Worm (Caenorhabditis elegans) whole organism, L4 larva: ENCODE measurements around the gene F38B7.2.

ENCODE experiments used
- D1046.2 ChIP-seq: fragments of 200-800 bp; sonication (Bioruptor generic); IDR thresholded peaks from 2 replicates; pipeline ENCODE4 v1.3.6; 2022; ENCODE audit warnings: missing genetic modification characterization, missing compliant biosample characterization
- F10B5.3 ChIP-seq: sonication (generic microtip); optimal IDR thresholded peaks from 2 replicates; lab custom pipeline; 2016; ENCODE audit warnings: mild to moderate bottlenecking, missing genetic modification characterization, missing compliant biosample characterization
- F37D6.2 ChIP-seq: sonication (generic microtip); optimal IDR thresholded peaks from 2 replicates; lab custom pipeline; 2016; ENCODE audit warnings: mild to moderate bottlenecking, missing genetic modification characterization, missing compliant biosample characterization
- F44E2.7 ChIP-seq: fragments of 200-800 bp; sonication (Bioruptor generic); IDR thresholded peaks from 2 replicates; pipeline ENCODE4 v2.1.2; 2022; ENCODE audit warnings: missing genetic modification characterization, missing compliant biosample characterization
- T20F7.1 ChIP-seq: fragments of 200-800 bp; sonication (Bioruptor generic); optimal IDR thresholded peaks from 2 replicates; lab custom pipeline; 2018; ENCODE audit warnings: mild to moderate bottlenecking, missing genetic modification characterization, missing compliant biosample characterization
- T26A8.4 ChIP-seq: fragments of 200-800 bp; sonication (Bioruptor generic); IDR thresholded peaks from 2 replicates; pipeline ENCODE4 v1.3.6; 2022; ENCODE audit warnings: missing genetic modification characterization, missing compliant biosample characterization
- Y105C5A.15 ChIP-seq: fragments of 200-800 bp; sonication (Bioruptor generic); IDR thresholded peaks from 2 replicates; pipeline ENCODE4 v1.3.6; 2022; ENCODE audit warnings: missing genetic modification characterization, missing compliant biosample characterization
- Y5F2A.4 ChIP-seq: fragments of 200-800 bp; sonication (Bioruptor generic); optimal IDR thresholded peaks from 2 replicates; lab custom pipeline; 2018; ENCODE audit warnings: mild to moderate bottlenecking, missing genetic modification characterization, missing compliant biosample characterization
- aha-1 ChIP-seq: fragments of 150-350 bp; peaks from one replicate; lab custom pipeline; 2014; ENCODE audit warnings: missing biosample characterization, missing genetic modification characterization
- aly-2 ChIP-seq: sonication (generic microtip); optimal IDR thresholded peaks from 2 replicates; lab custom pipeline; 2018; ENCODE audit warnings: missing biosample characterization, missing genetic modification characterization
- ceh-28 ChIP-seq: fragments of 150-350 bp; optimal IDR thresholded peaks from 2 replicates; lab custom pipeline; 2014; ENCODE audit warnings: missing biosample characterization, missing genetic modification reagents, missing genetic modification characterization
- ceh-32 ChIP-seq: sonication (generic microtip); optimal IDR thresholded peaks from 2 replicates; lab custom pipeline; 2016; ENCODE audit warnings: mild to moderate bottlenecking, missing genetic modification characterization, missing compliant biosample characterization; ENCODE audit not compliant: poor library complexity
- ceh-44 ChIP-seq: fragments of 200-800 bp; sonication (Bioruptor generic); IDR thresholded peaks from 2 replicates; pipeline ENCODE4 v1.3.6; 2022; ENCODE audit warnings: missing genetic modification reagents, missing genetic modification characterization, missing compliant biosample characterization
- ceh-62 ChIP-seq: sonication (generic microtip); optimal IDR thresholded peaks from 2 replicates; lab custom pipeline; 2017; ENCODE audit warnings: missing biosample characterization, missing genetic modification characterization
- ces-1 ChIP-seq: fragments of 150-350 bp; sonication (generic microtip); optimal IDR thresholded peaks from 4 replicates; lab custom pipeline; 2014; ENCODE audit warnings: missing biosample characterization, missing genetic modification reagents, missing genetic modification characterization
- cey-2 ChIP-seq: sonication (generic microtip); optimal IDR thresholded peaks from 3 replicates; lab custom pipeline; 2017; ENCODE audit warnings: missing genetic modification characterization, mild to moderate bottlenecking, missing compliant biosample characterization, antibody characterized with exemption, borderline replicate concordance; ENCODE audit not compliant: insufficient read depth
- daf-12 ChIP-seq: fragments of 150-350 bp; optimal IDR thresholded peaks from 2 replicates; lab custom pipeline; 2014; ENCODE audit warnings: missing biosample characterization, missing genetic modification reagents, missing genetic modification characterization
- daf-16 ChIP-seq, 3 experiments: sonication (generic microtip); optimal IDR thresholded peaks; 2 replicates each; lab custom pipeline; 2016 to 2017; ENCODE audit warnings: missing genetic modification characterization in 3 of 3, missing genetic modification reagents in 3 of 3, mild to moderate bottlenecking in 2 of 3, missing compliant biosample characterization in 2 of 3, missing biosample characterization in 1 of 3, moderate library complexity in 1 of 3
- daf-19 ChIP-seq: fragments of 200-800 bp; sonication (Bioruptor generic); conservative IDR thresholded peaks from 2 replicates; pipeline ENCODE4 v1.3.6; 2022; ENCODE audit warnings: missing genetic modification characterization, missing compliant biosample characterization
- dmd-6 ChIP-seq: fragments of 200-800 bp; sonication (Bioruptor generic); IDR thresholded peaks from 2 replicates; pipeline ENCODE4 v1.3.6; 2022; ENCODE audit warnings: missing genetic modification reagents, missing genetic modification characterization, missing compliant biosample characterization
- fos-1 ChIP-seq: fragments of 150-350 bp; optimal IDR thresholded peaks from 2 replicates; lab custom pipeline; 2014; ENCODE audit warnings: missing biosample characterization, missing genetic modification characterization
- gei-8 ChIP-seq: fragments of 200-800 bp; sonication (Bioruptor generic); optimal IDR thresholded peaks from 2 replicates; lab custom pipeline; 2018; ENCODE audit warnings: mild to moderate bottlenecking, missing genetic modification characterization, missing compliant biosample characterization
- hif-1 ChIP-seq, 2 experiments: sonication (generic microtip); optimal IDR thresholded peaks; 2 replicates each; lab custom pipeline; 2016 to 2017; ENCODE audit warnings: missing compliant biosample characterization in 2 of 2, missing genetic modification characterization in 2 of 2, missing genetic modification reagents in 2 of 2, missing genotype in 2 of 2, mild to moderate bottlenecking in 1 of 2
- hlh-11 ChIP-seq: fragments of 200-800 bp; sonication (Bioruptor generic); optimal IDR thresholded peaks from 2 replicates; lab custom pipeline; 2018; ENCODE audit warnings: mild to moderate bottlenecking, missing genetic modification characterization, missing compliant biosample characterization
- jun-1 ChIP-seq: fragments of 150-350 bp; optimal IDR thresholded peaks from 2 replicates; lab custom pipeline; 2014; ENCODE audit warnings: missing biosample characterization, missing genetic modification reagents, missing genetic modification characterization
- lin-15B ChIP-seq: fragments of 150-350 bp; sonication (generic microtip); optimal IDR thresholded peaks from 3 replicates; lab custom pipeline; 2014; ENCODE audit warnings: missing biosample characterization, missing genetic modification characterization
- lin-29 ChIP-seq: fragments of 200-800 bp; sonication (Bioruptor generic); IDR thresholded peaks from 2 replicates; pipeline ENCODE4 v1.3.6; 2022; ENCODE audit warnings: missing genetic modification reagents, missing genetic modification characterization, missing compliant biosample characterization
- lin-38 ChIP-seq: fragments of 200-800 bp; sonication (Bioruptor generic); IDR thresholded peaks from 2 replicates; pipeline ENCODE4 v1.3.6; 2022; ENCODE audit warnings: missing genetic modification reagents, missing genetic modification characterization, missing compliant biosample characterization
- lin-39 ChIP-seq: fragments of 150-350 bp; optimal IDR thresholded peaks from 2 replicates; lab custom pipeline; 2014; ENCODE audit warnings: missing biosample characterization, missing genetic modification reagents, missing genetic modification characterization
- lir-3 ChIP-seq: sonication (generic microtip); optimal IDR thresholded peaks from 2 replicates; lab custom pipeline; 2016; ENCODE audit warnings: mild to moderate bottlenecking, missing genetic modification characterization, missing compliant biosample characterization
- madf-9 ChIP-seq: fragments of 200-800 bp; sonication (Bioruptor generic); conservative IDR thresholded peaks from 2 replicates; pipeline ENCODE4 v1.3.6; 2022; ENCODE audit warnings: missing genetic modification reagents, missing genetic modification characterization, missing compliant biosample characterization
- mes-2 ChIP-seq: sonication (generic microtip); optimal IDR thresholded peaks from 2 replicates; lab custom pipeline; 2016; ENCODE audit warnings: missing genotype, mild to moderate bottlenecking, missing genetic modification characterization, missing compliant biosample characterization; ENCODE audit not compliant: poor library complexity, severe bottlenecking
- mxl-2 ChIP-seq: fragments of 200-800 bp; sonication (Bioruptor generic); conservative IDR thresholded peaks from 2 replicates; pipeline ENCODE4 v1.3.6; 2022; ENCODE audit warnings: missing genetic modification reagents, missing genetic modification characterization, missing compliant biosample characterization
- mxl-3 ChIP-seq: fragments of 200-800 bp; sonication (Bioruptor generic); optimal IDR thresholded peaks from 2 replicates; lab custom pipeline; 2018; ENCODE audit warnings: mild to moderate bottlenecking, missing genetic modification characterization, missing compliant biosample characterization
- nhr-11 ChIP-seq: fragments of 150-350 bp; optimal IDR thresholded peaks from 2 replicates; lab custom pipeline; 2014; ENCODE audit warnings: missing biosample characterization, missing genetic modification characterization
- nhr-111 ChIP-seq: fragments of 200-800 bp; sonication (Bioruptor generic); optimal IDR thresholded peaks from 2 replicates; lab custom pipeline; 2018; ENCODE audit warnings: mild to moderate bottlenecking, missing genetic modification characterization, missing compliant biosample characterization
- nhr-237 ChIP-seq: sonication (generic microtip); optimal IDR thresholded peaks from 2 replicates; lab custom pipeline; 2017; ENCODE audit warnings: missing biosample characterization, missing genetic modification characterization
- nhr-48 ChIP-seq: sonication (generic microtip); optimal IDR thresholded peaks from 2 replicates; lab custom pipeline; 2016; ENCODE audit warnings: mild to moderate bottlenecking, missing genetic modification characterization, missing compliant biosample characterization
- nhr-6 ChIP-seq: fragments of 150-350 bp; optimal IDR thresholded peaks from 2 replicates; lab custom pipeline; 2014; ENCODE audit warnings: missing biosample characterization, missing genetic modification characterization
- nhr-77 ChIP-seq: fragments of 150-350 bp; optimal IDR thresholded peaks from 2 replicates; lab custom pipeline; 2014; ENCODE audit warnings: missing biosample characterization, missing genetic modification characterization
- php-3 ChIP-seq: fragments of 200-800 bp; sonication (Bioruptor generic); IDR thresholded peaks from 2 replicates; pipeline ENCODE4 v1.3.6; 2022; ENCODE audit warnings: missing genetic modification reagents, missing genetic modification characterization, missing compliant biosample characterization
- set-16 ChIP-seq: fragments of 200-800 bp; sonication (Bioruptor generic); IDR thresholded peaks from 2 replicates; pipeline ENCODE4 v1.3.6; 2022; ENCODE audit warnings: missing genetic modification reagents, missing genetic modification characterization, missing compliant biosample characterization
- skn-1 ChIP-seq: fragments of 150-350 bp; optimal IDR thresholded peaks from 2 replicates; lab custom pipeline; 2014; ENCODE audit warnings: missing biosample characterization, missing genetic modification characterization
- snpc-1.2 ChIP-seq: fragments of 200-800 bp; sonication (Bioruptor generic); IDR thresholded peaks from 2 replicates; pipeline ENCODE4 v1.3.6; 2022; ENCODE audit warnings: missing genetic modification reagents, missing genetic modification characterization, missing compliant biosample characterization
- spr-1 ChIP-seq: sonication (generic microtip); optimal IDR thresholded peaks from 2 replicates; lab custom pipeline; 2016; ENCODE audit warnings: mild to moderate bottlenecking, missing genetic modification characterization, missing compliant biosample characterization
- spr-3 ChIP-seq: fragments of 200-800 bp; sonication (Bioruptor generic); optimal IDR thresholded peaks from 2 replicates; lab custom pipeline; 2018; ENCODE audit warnings: mild to moderate bottlenecking, missing genetic modification characterization, missing compliant biosample characterization
- tag-97 ChIP-seq: fragments of 200-800 bp; sonication (Bioruptor generic); IDR thresholded peaks from 2 replicates; pipeline ENCODE4 v1.3.6; 2022; ENCODE audit warnings: missing genetic modification characterization, missing compliant biosample characterization
- tra-1 ChIP-seq: fragments of 200-800 bp; sonication (Bioruptor generic); IDR thresholded peaks from 2 replicates; pipeline ENCODE4 v1.3.6; 2022; ENCODE audit warnings: missing genetic modification reagents, missing genetic modification characterization, missing compliant biosample characterization
- unc-130 ChIP-seq: sonication (generic microtip); optimal IDR thresholded peaks from 2 replicates; lab custom pipeline; 2016; ENCODE audit warnings: missing genetic modification reagents, missing genetic modification characterization, missing compliant biosample characterization
- zfp-3 ChIP-seq: fragments of 200-800 bp; sonication (Bioruptor generic); conservative IDR thresholded peaks from 2 replicates; pipeline ENCODE4 v1.3.6; 2022; ENCODE audit warnings: missing genetic modification reagents, missing genetic modification characterization, missing compliant biosample characterization
- ztf-7 ChIP-seq: fragments of 150-350 bp; optimal IDR thresholded peaks from 2 replicates; lab custom pipeline; 2014; ENCODE audit warnings: missing biosample characterization, missing genetic modification characterization

The F38B7.2 gene

DNA sequence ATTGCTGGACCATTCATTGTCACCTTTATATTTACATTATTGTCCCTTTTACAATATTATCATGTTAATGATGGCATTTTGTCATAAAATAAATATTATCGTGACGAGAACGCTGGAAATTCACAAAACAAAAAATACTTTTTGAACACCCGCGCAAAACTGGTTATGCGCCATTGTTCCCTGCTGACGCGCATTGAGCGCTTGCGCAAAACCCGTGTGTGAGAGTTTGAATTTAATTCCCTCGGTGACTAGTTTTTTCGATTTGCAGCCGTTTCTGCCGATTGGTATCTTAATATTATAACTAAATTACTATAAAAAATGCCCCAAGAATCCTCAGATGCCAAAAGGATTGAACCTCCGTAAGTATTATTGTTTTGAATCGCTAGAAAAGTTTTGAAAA lies 22.3 kb upstream of the F38B7.2 start, which contains the start of gene pafo-1 (continued):
- no peak for TF ChIP-seq unc-130 (GFP tag; lab: Kevin White, UChicago)
- peak; percentile 88 for TF ChIP-seq nhr-6
- TF ChIP-seq nhr-11, result peak; percentile 57
- TF ChIP-seq madf-9, result peak; percentile 46; the same call in 1 of the 2 replicates
- TF ChIP-seq php-3 (GFP tag; lab: Robert Waterston, UW), result peak; percentile 72
- TF ChIP-seq nhr-77 (tag; lab: Kevin White, UChicago), result peak; percentile 54
- peak; percentile 37 for TF ChIP-seq ceh-32 (tag; lab: Kevin White, UChicago)
- no peak for TF ChIP-seq cey-2 (tag; lab: Kevin White, UChicago)
- no peak for TF ChIP-seq jun-1
- peak; percentile 90 for TF ChIP-seq T26A8.4
- peak; percentile 73 for TF ChIP-seq F37D6.2 (tag; lab: Kevin White, UChicago)
- peak; percentile 75 for TF ChIP-seq nhr-48 (tag; lab: Kevin White, UChicago)
- no peak for TF ChIP-seq ztf-7 (tag; lab: Kevin White, UChicago)
- TF ChIP-seq tag-97, result no peak
- TF ChIP-seq lin-15B (tag; lab: Kevin White, UChicago), result peak; percentile 9
- TF ChIP-seq aha-1 (tag; lab: Kevin White, UChicago), result peak; percentile 96
- peak; percentile 67 for TF ChIP-seq spr-1 (tag; lab: Kevin White, UChicago)
- no peak for TF ChIP-seq F44E2.7 (GFP tag; lab: Robert Waterston, UW)
- TF ChIP-seq ceh-44 (GFP tag; lab: Robert Waterston, UW), result no peak
- no peak for TF ChIP-seq skn-1 (tag; lab: Kevin White, UChicago)
- no peak for TF ChIP-seq mxl-2 (GFP tag; lab: Robert Waterston, UW)
- TF ChIP-seq snpc-1.2, result no peak
- peak; percentile 76 for TF ChIP-seq T20F7.1 (GFP tag; lab: Kevin White, UChicago)
- TF ChIP-seq D1046.2 (GFP tag; lab: Robert Waterston, UW), result 0 out of 2 replicates have a peak, but pooled peaks have one; percentile 31
- TF ChIP-seq aly-2 (tag; lab: Kevin White, UChicago), result no peak
- TF ChIP-seq Y105C5A.15 (GFP tag; lab: Robert Waterston, UW), result no peak
- TF ChIP-seq Y5F2A.4 (GFP tag; lab: Kevin White, UChicago), result no peak
- no peak for TF ChIP-seq lin-39 (tag; lab: Kevin White, UChicago)
- peak; percentile 32 to 75 for TF ChIP-seq daf-16 (GFP tag; optimal IDR thresholded peaks at IDR 0.05; lab: Kevin White, UChicago)
- no peak for TF ChIP-seq daf-16 (tag; optimal IDR thresholded peaks at IDR 0.05; lab: Kevin White, UChicago)
- TF ChIP-seq lin-29, result no peak
- TF ChIP-seq hlh-11 (tag; lab: Kevin White, UChicago), result peak; percentile 85
- TF ChIP-seq zfp-3, result 0 out of 2 replicates have a peak, but pooled peaks have one; percentile 45
- TF ChIP-seq nhr-111, result no peak
- no peak for TF ChIP-seq set-16 (GFP tag; lab: Robert Waterston, UW)
- TF ChIP-seq spr-3 (GFP tag; lab: Kevin White, UChicago), result peak; percentile 39
- TF ChIP-seq fos-1 (tag; lab: Kevin White, UChicago), result no peak
- TF ChIP-seq ces-1 (GFP tag; lab: Kevin White, UChicago), result no peak
- TF ChIP-seq lir-3 (tag; lab: Kevin White, UChicago), result no peak
- TF ChIP-seq dmd-6 (GFP tag; lab: Robert Waterston, UW), result peak; percentile 84
- peak; percentile 73 for TF ChIP-seq F10B5.3 (tag; lab: Kevin White, UChicago)
- no peak for TF ChIP-seq ceh-62
- TF ChIP-seq mes-2 (tag; lab: Kevin White, UChicago), result peak; percentile 90
- peak; percentile 47 for TF ChIP-seq mxl-3 (GFP tag; lab: Kevin White, UChicago)
- no peak for TF ChIP-seq ceh-28 (tag; lab: Kevin White, UChicago)
- TF ChIP-seq daf-19 (GFP tag; lab: Robert Waterston, UW), result peak; percentile 66; the same call in 1 of the 2 replicates
- no peak for TF ChIP-seq gei-8 (GFP tag; lab: Kevin White, UChicago)
- no peak; the same call in 1 of the 2 replicates for TF ChIP-seq tra-1
- TF ChIP-seq daf-12 (tag; lab: Kevin White, UChicago), result no peak
- no peak for TF ChIP-seq lin-38 (GFP tag; lab: Robert Waterston, UW)
- no peak for TF ChIP-seq nhr-237 (tag; lab: Kevin White, UChicago)
- peak in 1 of 2 experiments; percentile 45 for TF ChIP-seq hif-1 (tag; optimal IDR thresholded peaks at IDR 0.05; lab: Kevin White, UChicago)
